Fruit fly (Drosophila melanogaster): Measurements from ENCODE around the gene CG7968.
A peak's percentile ranks its signal among the peaks of the same experiment; 100 is the strongest.

Gene CG7968

DNA sequence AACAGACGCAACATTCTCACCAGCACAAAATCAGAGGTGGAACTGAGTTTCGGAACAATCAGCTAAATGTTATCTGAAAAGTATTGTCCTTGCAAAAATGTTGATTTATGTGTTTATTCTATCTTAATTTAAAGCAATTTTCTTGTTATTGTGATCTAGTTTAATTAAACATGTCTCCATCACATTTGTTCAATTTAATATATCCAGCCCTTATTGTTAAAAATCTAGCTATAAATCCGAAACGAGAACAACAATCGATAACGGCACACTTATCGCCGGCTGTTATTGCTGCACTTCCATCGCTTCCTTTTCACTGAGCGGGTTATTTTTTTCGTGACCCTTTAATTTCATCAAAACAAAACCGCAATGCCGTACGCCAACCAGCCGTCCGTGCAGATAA is 16.1 kb upstream of the CG7968 start, which contains the start of the genes GatC, PolG2 and Polr2C (continued):
- TF ChIP-seq CG13123 (GFP tag; optimal IDR thresholded peaks at IDR 0.05) (no peak), Hsf (GFP tag; optimal IDR thresholded peaks at IDR 0.05) (peak; percentile 37), CG11560 (tag; IDR thresholded peaks at IDR 0.05) (no peak), HLH3B (GFP tag; IDR thresholded peaks at IDR 0.05) (no peak; the same call in 1 of the 2 replicates), bigmax (GFP tag; optimal IDR thresholded peaks at IDR 0.05) (no peak), CG5180 (GFP tag; optimal IDR thresholded peaks at IDR 0.05) (no peak), psq (GFP tag; optimal IDR thresholded peaks at IDR 0.05) (no peak), zfh2 (GFP tag; optimal IDR thresholded peaks at IDR 0.05) (peak; percentile 55), CG6683 (GFP tag; optimal IDR thresholded peaks at IDR 0.05) (no peak), CoRest (tag; optimal IDR thresholded peaks at IDR 0.05) (peak; percentile 56), Ets65A (GFP tag) (peak; percentile 34), CG8388 (GFP tag; optimal IDR thresholded peaks at IDR 0.05) (peak; percentile 50), CG6689 (GFP tag; IDR thresholded peaks at IDR 0.05) (0 out of 2 replicates have a peak, but pooled peaks have one; percentile 6), Rx (GFP tag; IDR thresholded peaks at IDR 0.05) (no peak), seq (GFP tag; IDR thresholded peaks at IDR 0.05) (peak; percentile 30; the same call in 1 of the 2 replicates), CG30020 (tag; optimal IDR thresholded peaks at IDR 0.05) (peak; percentile 55), ATbp (GFP tag; optimal IDR thresholded peaks at IDR 0.05) (no peak), CG6765 (GFP tag; optimal IDR thresholded peaks at IDR 0.05) (no peak), Side (GFP tag; optimal IDR thresholded peaks at IDR 0.05) (peak; percentile 26), sc (optimal IDR thresholded peaks at IDR 0.05) (no peak), sc (GFP tag; optimal IDR thresholded peaks at IDR 0.05) (no peak), CG12219 (GFP tag; optimal IDR thresholded peaks at IDR 0.05) (no peak), chinmo (GFP tag; IDR thresholded peaks at IDR 0.05; ENCODE audit: partially characterized antibody) (peak; percentile 84), klu (GFP tag; IDR thresholded peaks at IDR 0.05) (no peak), Fer1 (GFP tag; optimal IDR thresholded peaks at IDR 0.05) (no peak), CG34422 (GFP tag; IDR thresholded peaks at IDR 0.05) (peak; percentile 62; the same call in 1 of the 3 replicates), sna (GFP tag; IDR thresholded peaks at IDR 0.05; ENCODE audit: partially characterized antibody) (peak; percentile 81), bbx (GFP tag; IDR thresholded peaks at IDR 0.05; ENCODE audit: partially characterized antibody) (peak; percentile 76), fd3F (GFP tag; optimal IDR thresholded peaks at IDR 0.05) (no peak), Trl (optimal IDR thresholded peaks at IDR 0.05) (no peak), Trl (GFP tag; optimal IDR thresholded peaks at IDR 0.05) (no peak), Ptx1 (GFP tag; IDR thresholded peaks at IDR 0.05) (peak; percentile 60), Fer3 (tag; optimal IDR thresholded peaks at IDR 0.05) (no peak), B-H2 (GFP tag; optimal IDR thresholded peaks at IDR 0.05) (peak; percentile 22), sob (GFP tag; IDR thresholded peaks at IDR 0.05) (peak; percentile 72), CG17912 (GFP tag; optimal IDR thresholded peaks at IDR 0.05) (no peak), NfI (GFP tag; optimal IDR thresholded peaks at IDR 0.05) (peak; percentile 60), gro (GFP tag; optimal IDR thresholded peaks at IDR 0.05) (peak; percentile 13), HmgZ (tag; optimal IDR thresholded peaks at IDR 0.05) (peak; percentile 61), Bgb (GFP tag; IDR thresholded peaks at IDR 0.05; ENCODE audit: partially characterized antibody) (peak; percentile 82), CG3847 (GFP tag; IDR thresholded peaks at IDR 0.05) (peak; percentile 27; the same call in 1 of the 2 replicates), D19A (tag; optimal IDR thresholded peaks at IDR 0.05) (no peak), Atf-2 (GFP tag; optimal IDR thresholded peaks at IDR 0.05) (peak; percentile 27), CG10267 (tag; optimal IDR thresholded peaks at IDR 0.05) (peak; percentile 35), Med (GFP tag) (peak; percentile 81), CG10565 (GFP tag; optimal IDR thresholded peaks at IDR 0.05) (no peak), Gug (GFP tag; IDR thresholded peaks at IDR 0.05) (no peak; the same call in 3 of the 4 replicates), CG18599 (GFP tag; optimal IDR thresholded peaks at IDR 0.05) (no peak), CG30403 (GFP tag; optimal IDR thresholded peaks at IDR 0.05) (peak; percentile 55), CG3995 (GFP tag; optimal IDR thresholded peaks at IDR 0.05) (peak; percentile 42), Meics (GFP tag; optimal IDR thresholded peaks at IDR 0.05) (no peak)
